Fruit fly (Drosophila melanogaster) whole organism, pupa: ENCODE measurements around the gene CG11617.

Experiments
- CG15710 ChIP-seq: fragments of 200-800 bp; sonication (Bioruptor generic); optimal IDR thresholded peaks from 2 replicates; lab custom pipeline; 2018; ENCODE audit warnings: missing biosample characterization, mild to moderate bottlenecking, missing genetic modification characterization, moderate library complexity
- Pif1A ChIP-seq: fragments of 200-800 bp; sonication (Bioruptor generic); optimal IDR thresholded peaks from 3 replicates; lab custom pipeline; 2016; ENCODE audit warnings: missing biosample characterization, missing genetic modification characterization

dm6 chr2L:182360-183144 lies 24.5 kb downstream of the CG11617 start:
- TF ChIP-seq Pif1A (GFP tag; lab: Kevin White, UChicago) (no peak), CG15710 (no peak)
